Fruit fly (Drosophila melanogaster) whole organism: Measurements from ENCODE around the gene CG44521.

Experiments
- CG8478 ChIP-seq: fragments of >200 bp; optimal IDR thresholded peaks from 2 replicates; lab custom pipeline; 2018; ENCODE audit warnings: inconsistent platforms
- Dll ChIP-seq: fragments of >200 bp; optimal IDR thresholded peaks from 2 replicates; lab custom pipeline; 2017
- EcR ChIP-seq, 2 experiments: fragments of >200 bp; optimal IDR thresholded peaks; 2 replicates each; lab custom pipeline; 2017; ENCODE audit warnings: missing biosample characterization in 2 of 2, missing genetic modification characterization in 2 of 2, missing genetic modification reagents in 2 of 2
- pan ChIP-seq: fragments of >200 bp; optimal IDR thresholded peaks from 2 replicates; lab custom pipeline; 2017
- psq ChIP-seq: fragments of >200 bp; optimal IDR thresholded peaks from 2 replicates; lab custom pipeline; 2017
- usp ChIP-seq: fragments of >200 bp; optimal IDR thresholded peaks from 2 replicates; lab custom pipeline; 2017; ENCODE audit warnings: missing biosample characterization, missing genetic modification characterization, mixed read lengths

- no peak for TF ChIP-seq psq
- no peak for TF ChIP-seq CG8478 (lab: Kevin White, UChicago)
- no peak for TF ChIP-seq pan (lab: Kevin White, UChicago)
- TF ChIP-seq usp: no peak
- TF ChIP-seq EcR (GFP tag; optimal IDR thresholded peaks at IDR 0.05; lab: Kevin White, UChicago): no peak
- no peak for TF ChIP-seq Dll (lab: Kevin White, UChicago)
Observed at dm6 chr3L:5751417-5751739, 38.2 kb downstream of the CG44521 start.
